Fruit fly (Drosophila melanogaster): ENCODE measurements around the gene ninaA.

The ninaA gene

DNA sequence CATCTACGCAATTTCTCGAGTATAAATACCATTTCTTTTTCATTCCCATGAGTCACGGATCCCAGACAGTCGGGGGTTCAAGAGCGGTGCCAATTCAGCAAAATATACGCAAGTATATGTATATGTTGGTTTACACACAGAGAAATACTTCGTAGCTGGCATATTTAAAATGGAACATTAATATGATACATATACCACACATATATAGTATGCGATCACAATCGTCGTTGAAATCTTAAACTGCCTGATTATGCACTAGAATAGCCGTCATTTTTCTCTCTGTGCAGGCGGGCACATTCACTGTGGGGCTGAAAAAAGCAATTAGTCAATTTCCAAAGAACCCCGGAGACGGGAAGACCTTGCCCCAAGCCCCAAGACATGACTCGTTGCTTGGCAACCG is 35.4 kb upstream of the ninaA start (continued):
- TF ChIP-seq az2 (GFP tag; optimal IDR thresholded peaks at IDR 0.05) (peak; percentile 62), CG11504 (tag; optimal IDR thresholded peaks at IDR 0.05) (peak; percentile 74), CG4707 (GFP tag; optimal IDR thresholded peaks at IDR 0.05) (peak; percentile 11), CG9727 (GFP tag; optimal IDR thresholded peaks at IDR 0.05) (peak; percentile 65), ato (GFP tag; IDR thresholded peaks at IDR 0.05; ENCODE audit: partially characterized antibody) (no peak), CG8944 (GFP tag; optimal IDR thresholded peaks at IDR 0.05) (peak; percentile 65), emc (GFP tag; optimal IDR thresholded peaks at IDR 0.05) (no peak), zen (tag; optimal IDR thresholded peaks at IDR 0.05) (peak; percentile 10), CG11398 (GFP tag; optimal IDR thresholded peaks at IDR 0.05) (no peak), CG10321 (GFP tag; IDR thresholded peaks at IDR 0.05) (peak; percentile 45; the same call in 1 of the 2 replicates), ind (GFP tag; optimal IDR thresholded peaks at IDR 0.05) (peak; percentile 70), Ssrp (tag; optimal IDR thresholded peaks at IDR 0.05) (peak; percentile 61), CG43689 (GFP tag; IDR thresholded peaks at IDR 0.05) (peak; percentile 48; the same call in 1 of the 2 replicates), HLHmδ (GFP tag; optimal IDR thresholded peaks at IDR 0.05) (no peak), gro (GFP tag; optimal IDR thresholded peaks at IDR 0.05) (peak; percentile 87), CG15514 (GFP tag; optimal IDR thresholded peaks at IDR 0.05) (peak; percentile 64), lmd (GFP tag; IDR thresholded peaks at IDR 0.05) (peak; percentile 87), bsh (GFP tag; optimal IDR thresholded peaks at IDR 0.05) (peak; percentile 70 to 86), inv (GFP tag; IDR thresholded peaks at IDR 0.05; ENCODE audit: partially characterized antibody) (no peak), CG12104 (GFP tag; optimal IDR thresholded peaks at IDR 0.05) (peak; percentile 30), CG16779 (GFP tag; IDR thresholded peaks at IDR 0.05) (0 out of 2 replicates have a peak, but pooled peaks have one; percentile 24), jumu (GFP tag; optimal IDR thresholded peaks at IDR 0.05) (peak; percentile 33), CG17186 (GFP tag; optimal IDR thresholded peaks at IDR 0.05) (no peak), exex (tag; optimal IDR thresholded peaks at IDR 0.05) (peak; percentile 24), knrl (GFP tag; IDR thresholded peaks at IDR 0.05; ENCODE audit: partially characterized antibody) (no peak), insv (GFP tag; optimal IDR thresholded peaks at IDR 0.05) (no peak), danr (GFP tag; IDR thresholded peaks at IDR 0.05) (peak; percentile 49; the same call in 1 of the 2 replicates), CG17802 (tag; optimal IDR thresholded peaks at IDR 0.05) (no peak), tin (GFP tag; optimal IDR thresholded peaks at IDR 0.05) (peak; percentile 61), CG34376 (GFP tag; optimal IDR thresholded peaks at IDR 0.05) (peak; percentile 55), Fer1 (GFP tag; optimal IDR thresholded peaks at IDR 0.05) (peak; percentile 74), crp (GFP tag; optimal IDR thresholded peaks at IDR 0.05) (no peak), CG34422 (GFP tag; IDR thresholded peaks at IDR 0.05) (peak; percentile 68; the same call in 1 of the 3 replicates), CG12391 (tag; optimal IDR thresholded peaks at IDR 0.05) (peak; percentile 70), cad (GFP tag; optimal IDR thresholded peaks at IDR 0.05) (no peak), CG9932 (GFP tag; IDR thresholded peaks at IDR 0.05) (peak; percentile 94), btn (GFP tag; optimal IDR thresholded peaks at IDR 0.05) (no peak), Hey (tag; optimal IDR thresholded peaks at IDR 0.05) (no peak), CG30431 (GFP tag; optimal IDR thresholded peaks at IDR 0.05) (peak; percentile 53), tll (GFP tag; optimal IDR thresholded peaks at IDR 0.05) (no peak), prd (optimal IDR thresholded peaks at IDR 0.05) (no peak), prd (GFP tag; IDR thresholded peaks at IDR 0.05) (peak; percentile 88), Ravus (GFP tag; IDR thresholded peaks at IDR 0.05) (peak; percentile 60), CG3847 (GFP tag; IDR thresholded peaks at IDR 0.05) (peak; percentile 79), lola (GFP tag; optimal IDR thresholded peaks at IDR 0.05) (peak in 1 of 3 experiments; percentile 17), ewg (GFP tag; optimal IDR thresholded peaks at IDR 0.05) (peak; percentile 43), CG3995 (GFP tag; optimal IDR thresholded peaks at IDR 0.05) (peak; percentile 23), so (GFP tag; IDR thresholded peaks at IDR 0.05) (peak; percentile 78), CG9609 (GFP tag; optimal IDR thresholded peaks at IDR 0.05) (peak; percentile 77), gcm (GFP tag; optimal IDR thresholded peaks at IDR 0.05) (peak; percentile 30)

Data from whole organism, embryonic.